Fruit fly (Drosophila melanogaster): ENCODE data around the gene sro.

The sro gene

DNA sequence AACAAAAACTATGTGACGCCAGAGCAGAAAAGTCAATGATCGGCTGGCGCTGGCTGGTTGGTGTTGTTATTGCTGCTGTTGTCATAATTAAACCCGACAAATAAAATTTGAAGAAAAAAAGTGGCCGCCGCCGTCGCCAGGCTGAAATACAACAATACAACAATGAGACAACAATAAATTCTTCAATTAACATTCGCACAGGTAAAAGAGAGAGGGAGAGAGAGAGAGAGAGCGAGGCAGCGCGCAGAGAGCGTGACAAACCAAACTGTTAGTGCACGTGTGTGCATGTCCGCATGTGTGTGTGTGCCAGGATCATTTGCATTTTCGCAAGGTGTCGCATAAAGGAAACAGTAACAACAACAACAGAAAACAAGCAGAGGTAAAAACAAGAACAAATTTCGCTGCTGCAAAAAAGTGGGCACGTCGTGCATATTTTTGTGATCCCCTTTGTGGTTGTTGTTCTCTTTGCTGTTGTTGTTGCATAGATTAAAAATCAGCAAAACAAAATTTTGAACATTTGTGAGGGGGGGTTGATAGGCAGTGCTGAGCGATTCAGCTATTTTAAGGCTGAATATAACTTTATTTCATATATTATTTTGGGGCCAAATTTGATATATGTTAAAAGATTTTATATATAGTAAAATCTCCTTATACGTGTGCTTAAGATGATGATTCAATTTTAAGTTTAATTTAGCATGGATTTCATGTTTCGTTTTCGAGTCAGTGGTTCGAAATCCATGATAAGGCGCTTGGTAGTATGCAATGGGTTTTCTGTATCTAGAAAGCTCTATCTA, 30.0 kb upstream of the sro start:
- TF ChIP-seq CG8478 (optimal IDR thresholded peaks at IDR 0.05): no peak

- no peak for TF ChIP-seq CG8478 (optimal IDR thresholded peaks at IDR 0.05)
- TF ChIP-seq CTCF (optimal IDR thresholded peaks at IDR 0.05): no peak
Observed at dm6 chr3R:29765267-29766095, 28.9 kb upstream of the sro start, which contains the start of gene kay. Gene kay (plus strand): TSS chr3R:29765995.

- TF ChIP-seq CG8478 (optimal IDR thresholded peaks at IDR 0.05) (no peak), CTCF (optimal IDR thresholded peaks at IDR 0.05) (no peak)
Observed at dm6 chr3R:29767236-29767635, 27.2 kb upstream of the sro start.

DNA sequence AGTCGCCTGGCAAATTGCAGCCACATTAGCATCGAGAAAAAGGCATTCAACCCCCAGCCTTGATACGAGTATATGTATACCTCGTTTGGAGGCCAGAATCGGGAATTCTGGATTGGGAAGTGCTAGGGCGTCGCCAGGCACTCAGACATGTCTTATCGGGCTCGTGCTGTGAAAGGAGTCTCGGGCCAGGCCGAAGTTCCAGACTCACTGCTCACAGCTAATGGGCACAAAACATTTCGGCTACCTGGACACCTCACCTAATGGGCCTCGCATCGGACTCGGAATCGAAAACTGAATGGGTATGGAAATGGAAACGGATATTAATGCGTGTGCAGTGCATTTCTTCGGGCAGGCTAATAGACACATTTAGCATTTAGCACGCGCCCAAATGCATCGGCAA, 23.5 kb upstream of the sro start:
- TF ChIP-seq CTCF (optimal IDR thresholded peaks at IDR 0.05) (no peak), CG8478 (optimal IDR thresholded peaks at IDR 0.05) (no peak)

DNA sequence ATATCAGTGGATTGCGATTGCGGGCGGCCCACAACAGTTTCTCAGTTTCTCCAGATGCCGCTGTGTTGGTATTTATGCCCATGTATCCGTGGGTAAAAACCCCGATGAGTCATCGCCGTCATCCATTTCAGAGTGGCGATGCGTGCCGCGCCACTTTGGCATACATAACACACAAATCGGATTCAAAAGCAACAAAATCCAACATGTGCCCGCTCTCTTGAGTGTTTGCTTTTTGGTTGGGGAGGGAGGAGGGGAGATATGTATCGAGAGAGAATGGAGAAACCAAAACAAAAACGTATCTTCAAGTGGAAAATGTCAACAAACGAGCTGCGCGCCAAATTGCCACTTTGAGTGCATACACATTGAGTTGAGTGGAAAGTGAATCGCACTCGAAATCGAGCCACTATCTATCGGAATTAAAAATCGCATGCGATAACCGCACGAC, 22.7 kb upstream of the sro start:
- no peak for TF ChIP-seq CTCF (optimal IDR thresholded peaks at IDR 0.05)
- TF ChIP-seq CG8478 (optimal IDR thresholded peaks at IDR 0.05): peak; percentile 22

DNA sequence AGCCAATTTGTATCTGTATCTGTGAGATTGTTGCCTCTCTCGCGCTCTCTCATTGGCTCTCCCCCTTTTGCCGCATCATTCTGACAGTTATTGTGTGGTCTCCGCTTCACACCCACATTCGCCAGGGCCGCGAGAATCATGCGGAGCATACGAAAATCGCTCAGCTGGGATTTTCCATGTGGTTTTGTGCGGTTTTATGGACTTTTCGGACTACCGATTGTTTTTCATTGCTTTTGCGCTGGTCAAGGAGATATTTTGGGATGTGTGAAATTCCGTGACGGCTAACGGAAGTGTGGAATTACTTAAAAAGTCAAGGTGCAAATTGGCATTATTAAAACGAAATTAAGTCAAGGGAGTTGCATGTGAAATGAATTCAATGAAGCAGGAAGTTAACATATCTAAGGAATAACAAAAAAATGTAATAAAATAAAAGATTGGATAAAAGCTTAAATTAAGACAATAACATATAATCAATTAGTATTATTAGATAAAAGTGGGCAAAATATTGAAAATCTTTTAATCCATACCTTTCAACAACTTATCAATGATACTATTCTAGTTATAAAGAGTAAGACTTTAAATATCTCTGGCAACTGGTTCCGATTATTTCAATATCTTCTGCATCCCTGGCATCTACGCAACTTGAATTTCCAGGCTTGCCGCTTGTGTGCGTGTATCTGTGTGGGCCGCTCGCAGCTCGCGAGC, 22.2 kb upstream of the sro start:
- no peak for TF ChIP-seq CTCF (optimal IDR thresholded peaks at IDR 0.05)
- TF ChIP-seq CG8478 (optimal IDR thresholded peaks at IDR 0.05): no peak

- TF ChIP-seq CG8478 (optimal IDR thresholded peaks at IDR 0.05) (peak; percentile 88), CTCF (optimal IDR thresholded peaks at IDR 0.05) (peak in 1 of 2 experiments; percentile 2)
Observed at dm6 chr3R:29772795-29773331, 21.5 kb upstream of the sro start.

- TF ChIP-seq CTCF (optimal IDR thresholded peaks at IDR 0.05): no peak
- TF ChIP-seq CG8478 (optimal IDR thresholded peaks at IDR 0.05): no peak
Observed at dm6 chr3R:29773833-29774324, 20.5 kb upstream of the sro start.

DNA sequence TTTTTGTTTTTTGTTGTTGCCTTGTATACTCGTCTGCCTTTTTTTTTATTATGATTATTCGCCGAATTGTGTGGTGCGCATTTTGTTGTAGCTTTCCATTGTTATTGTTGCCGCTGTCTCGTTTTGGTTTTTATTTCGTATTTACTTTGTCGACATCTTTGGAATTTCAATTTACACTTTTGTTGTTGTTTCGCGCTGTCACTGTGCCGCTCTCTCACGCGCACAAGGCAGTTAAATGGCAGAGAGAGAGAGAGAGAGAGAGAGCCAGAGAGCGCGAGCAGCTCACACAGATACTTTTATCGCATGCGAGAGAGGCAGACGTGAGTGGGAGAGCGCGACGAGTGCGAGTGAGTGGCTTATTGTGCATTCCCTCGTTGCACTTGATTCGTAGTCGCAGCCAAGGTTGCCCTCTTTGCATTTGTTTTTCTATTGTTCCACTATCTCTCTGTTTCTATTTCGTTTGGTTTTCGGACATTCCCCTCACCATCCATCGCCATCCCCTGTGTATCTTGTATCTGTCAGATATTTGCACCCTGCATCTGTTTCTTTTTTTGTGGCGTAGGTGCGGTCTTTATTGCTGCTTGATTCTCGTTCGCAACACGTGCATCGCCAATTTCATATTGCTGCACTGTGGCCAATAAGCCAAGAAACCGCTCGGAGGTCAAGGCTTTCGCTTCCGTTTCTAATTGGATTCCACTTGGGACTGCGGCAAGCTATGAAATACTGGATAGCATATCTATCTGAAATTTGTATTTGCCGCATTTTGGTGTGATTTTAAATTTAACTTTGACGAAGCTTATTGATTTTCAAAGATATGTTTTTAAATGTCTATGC, 19.8 kb upstream of the sro start:
- TF ChIP-seq CTCF (optimal IDR thresholded peaks at IDR 0.05): peak in 1 of 2 experiments; percentile 8
- peak; percentile 8 for TF ChIP-seq CG8478 (optimal IDR thresholded peaks at IDR 0.05)

dm6 chr3R:29775755-29776686, 18.4 kb upstream of the sro start:
- TF ChIP-seq CTCF (optimal IDR thresholded peaks at IDR 0.05) (no peak), CG8478 (optimal IDR thresholded peaks at IDR 0.05) (peak; percentile 35)

- TF ChIP-seq CTCF (optimal IDR thresholded peaks at IDR 0.05) (no peak), CG8478 (optimal IDR thresholded peaks at IDR 0.05) (peak; percentile 64)
Observed at dm6 chr3R:29777213-29777612, 17.2 kb upstream of the sro start.

DNA sequence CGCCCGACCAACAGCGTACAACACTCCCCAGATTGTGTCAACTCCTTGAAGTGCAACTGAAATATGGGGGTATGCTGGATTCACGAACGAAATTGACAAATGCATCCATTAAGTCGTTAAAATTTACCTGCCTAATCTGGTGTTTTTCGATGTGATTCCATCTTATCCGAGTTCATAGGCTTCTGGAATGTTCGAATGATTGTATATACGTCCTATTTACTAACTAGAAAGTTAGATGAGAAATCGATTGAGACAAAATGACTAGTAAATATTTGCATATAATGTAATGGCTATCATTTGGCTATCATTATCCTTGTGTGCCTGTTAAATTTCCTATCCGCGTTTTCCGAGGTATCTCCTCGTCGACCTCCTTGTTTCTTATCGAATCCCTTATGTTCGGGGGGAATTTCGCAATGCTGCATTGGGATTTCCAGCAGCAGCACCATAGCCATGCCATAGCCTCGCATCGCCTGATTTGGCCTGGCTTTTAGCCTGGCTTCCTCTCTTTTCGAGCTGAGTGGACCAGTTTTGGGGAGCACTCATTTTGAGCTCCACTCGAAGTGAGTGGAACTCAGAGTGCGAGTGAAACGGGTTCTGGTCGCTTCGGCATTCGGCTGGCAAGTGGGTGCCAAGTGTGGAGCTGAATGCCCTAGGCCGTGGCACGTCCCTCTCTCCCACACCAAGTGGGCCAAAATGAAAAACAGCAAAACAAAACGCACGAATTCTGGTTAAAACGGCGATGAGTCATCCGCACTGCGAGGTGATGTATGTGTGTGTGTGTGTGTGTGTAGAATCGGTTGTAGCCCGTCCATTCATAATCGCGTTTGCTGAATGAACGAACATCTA, 16.0 kb upstream of the sro start:
- TF ChIP-seq CTCF (optimal IDR thresholded peaks at IDR 0.05) (no peak), CG8478 (optimal IDR thresholded peaks at IDR 0.05) (no peak)

All from S2 (cell line).